Fruit fly (Drosophila melanogaster) Kc167 (cell line): ENCODE data around the gene disp.

Source experiments
- Myc ChIP-seq: fragments of >200 bp; optimal IDR thresholded peaks from 2 replicates; lab custom pipeline; 2017; ENCODE audit warnings: missing external identifiers
- Sin3A ChIP-seq: fragments of >200 bp; optimal IDR thresholded peaks from 2 replicates; lab custom pipeline; 2018; ENCODE audit warnings: missing external identifiers
- insv ChIP-seq: fragments of >200 bp; optimal IDR thresholded peaks from 3 replicates; lab custom pipeline; 2018; ENCODE audit warnings: missing external identifiers

DNA sequence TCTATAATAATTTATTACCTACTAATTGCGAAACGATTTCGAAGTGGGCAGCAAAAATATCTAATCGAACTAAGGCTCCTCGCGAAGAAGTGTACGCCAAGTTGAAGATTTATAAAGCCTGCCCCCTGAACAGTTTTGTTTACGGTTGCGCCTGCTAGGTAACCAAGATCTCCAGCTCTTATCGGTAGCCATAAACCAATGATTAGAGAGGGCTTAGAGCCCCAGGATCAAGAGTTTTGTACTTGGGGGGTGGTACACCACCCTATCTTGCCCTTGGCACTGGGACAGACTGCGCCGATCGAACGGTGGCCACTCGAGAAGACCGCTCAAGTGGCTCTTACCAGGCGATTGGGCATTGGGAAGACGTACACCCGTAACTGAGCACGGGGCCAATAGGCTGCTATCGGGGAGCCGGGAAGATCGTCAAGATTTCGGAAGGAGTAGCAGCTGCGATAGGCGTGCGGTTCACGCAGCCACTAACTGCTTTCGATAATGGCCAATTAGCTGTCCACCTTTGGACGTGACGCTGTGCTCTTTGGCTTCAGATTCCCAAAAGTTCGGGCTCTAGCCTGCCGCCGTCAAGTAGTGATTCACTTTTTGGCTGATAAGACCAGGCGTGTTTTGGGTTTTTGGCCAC, 23.6 kb downstream of the disp start:
- TF ChIP-seq Myc (lab: Kevin White, UChicago) (no peak), Sin3A (lab: Kevin White, UChicago) (no peak), insv (lab: Kevin White, UChicago) (no peak)
